Fruit fly (Drosophila melanogaster) whole organism, embryonic: ENCODE measurements around the gene CG9717.
A peak's percentile ranks its signal among the peaks of the same experiment; 100 is the strongest.

ENCODE experiments used
- Atf-2 ChIP-seq: fragments of 200-800 bp; sonication (Bioruptor generic); optimal IDR thresholded peaks from 2 replicates; lab custom pipeline; 2016; ENCODE audit warnings: missing biosample characterization, missing genetic modification characterization
- CG10565 ChIP-seq: fragments of 200-800 bp; sonication (Bioruptor generic); optimal IDR thresholded peaks from 3 replicates; lab custom pipeline; 2016; ENCODE audit warnings: missing biosample characterization, mild to moderate bottlenecking, missing genetic modification characterization
- CG13624 ChIP-seq: fragments of 200-800 bp; sonication (Bioruptor generic); optimal IDR thresholded peaks from 2 replicates; lab custom pipeline; 2016; ENCODE audit warnings: missing biosample characterization, missing genetic modification characterization
- CG1529 ChIP-seq: fragments of 200-800 bp; sonication (Bioruptor generic); optimal IDR thresholded peaks from 3 replicates; lab custom pipeline; 2018; ENCODE audit warnings: missing biosample characterization, missing genetic modification characterization
- CG1603 ChIP-seq: fragments of 200-800 bp; sonication (Bioruptor generic); optimal IDR thresholded peaks from 2 replicates; lab custom pipeline; 2019; ENCODE audit warnings: missing biosample characterization, mild to moderate bottlenecking, missing genetic modification characterization, moderate library complexity
- CG17186 ChIP-seq: fragments of 200-800 bp; sonication (Bioruptor generic); optimal IDR thresholded peaks from 3 replicates; lab custom pipeline; 2017; ENCODE audit warnings: missing biosample characterization, missing genetic modification reagents, missing genetic modification characterization
- CG17359 ChIP-seq: fragments of 200-800 bp; sonication (Bioruptor generic); optimal IDR thresholded peaks from 3 replicates; lab custom pipeline; 2018; ENCODE audit warnings: missing biosample characterization, mild to moderate bottlenecking, missing genetic modification characterization, moderate library complexity
- CG18262 ChIP-seq: fragments of 200-800 bp; optimal IDR thresholded peaks from 3 replicates; lab custom pipeline; 2019; ENCODE audit warnings: missing biosample characterization, mild to moderate bottlenecking, missing genetic modification characterization, moderate library complexity
- CG2712 ChIP-seq: fragments of 200-800 bp; optimal IDR thresholded peaks from 3 replicates; lab custom pipeline; 2019; ENCODE audit warnings: missing biosample characterization, mild to moderate bottlenecking, missing genetic modification characterization, moderate library complexity
- CG2889 ChIP-seq: fragments of 200-800 bp; sonication (Bioruptor generic); IDR thresholded peaks from 3 replicates; pipeline ENCODE4 v1.3.6; 2022; ENCODE audit warnings: missing biosample characterization, missing genetic modification characterization
- CG32767 ChIP-seq: fragments of 200-800 bp; sonication (Bioruptor generic); IDR thresholded peaks from 2 replicates; pipeline ENCODE4 v1.3.6; 2022; ENCODE audit warnings: missing biosample characterization, missing genetic modification characterization
- CG3847 ChIP-seq: fragments of 200-800 bp; sonication (Bioruptor generic); IDR thresholded peaks from 2 replicates; pipeline ENCODE4 v1.3.6; 2022; ENCODE audit warnings: missing biosample characterization, missing genetic modification characterization
- CG3995 ChIP-seq: fragments of 200-800 bp; sonication (Bioruptor generic); optimal IDR thresholded peaks from 3 replicates; lab custom pipeline; 2016; ENCODE audit warnings: missing biosample characterization, missing genetic modification characterization
- CG6175 ChIP-seq: fragments of 200-800 bp; sonication (Bioruptor generic); IDR thresholded peaks from 3 replicates; pipeline ENCODE4 v1.3.6; 2022; ENCODE audit warnings: missing biosample characterization, missing genetic modification characterization
- CG6254 ChIP-seq: fragments of 200-800 bp; sonication (Bioruptor generic); optimal IDR thresholded peaks from 3 replicates; lab custom pipeline; 2017; ENCODE audit warnings: mild to moderate bottlenecking, missing biosample characterization, missing genetic modification reagents, missing genetic modification characterization
- CG7839 ChIP-seq: fragments of 200-800 bp; sonication (Bioruptor generic); optimal IDR thresholded peaks from 3 replicates; lab custom pipeline; 2018; ENCODE audit warnings: missing biosample characterization, mild to moderate bottlenecking, missing genetic modification characterization, moderate library complexity
- CG8290 ChIP-seq, 3 experiments: fragments of 200-800 bp; sonication (Bioruptor generic); optimal IDR thresholded peaks; 2 replicates each; lab custom pipeline; 2016 to 2019; ENCODE audit warnings: missing biosample characterization in 3 of 3, missing genetic modification characterization in 3 of 3, mild to moderate bottlenecking in 2 of 3, moderate library complexity in 1 of 3
- CG8765 ChIP-seq: fragments of 200-800 bp; sonication (Bioruptor generic); IDR thresholded peaks from 2 replicates; pipeline ENCODE4 v1.3.6; 2022; ENCODE audit warnings: missing biosample characterization, missing genetic modification characterization
- CG9932 ChIP-seq: fragments of 200-800 bp; sonication (Bioruptor generic); IDR thresholded peaks from 2 replicates; pipeline ENCODE4 v1.3.6; 2022; ENCODE audit warnings: missing biosample characterization, missing genetic modification characterization
- Dad ChIP-seq: fragments of 200-800 bp; sonication (Bioruptor generic); optimal IDR thresholded peaks from 3 replicates; lab custom pipeline; 2016; ENCODE audit warnings: missing biosample characterization, missing genetic modification characterization
- HHEX ChIP-seq: fragments of 200-800 bp; sonication (Bioruptor generic); optimal IDR thresholded peaks from 3 replicates; lab custom pipeline; 2017; ENCODE audit warnings: missing biosample characterization, mild to moderate bottlenecking, missing genetic modification characterization, missing genetic modification reagents
- Hand ChIP-seq: fragments of 200-800 bp; sonication (Bioruptor generic); optimal IDR thresholded peaks from 2 replicates; lab custom pipeline; 2017; ENCODE audit warnings: mild to moderate bottlenecking, missing biosample characterization, missing genetic modification reagents, missing genetic modification characterization
- Hmr ChIP-seq: fragments of 200-800 bp; sonication (Bioruptor generic); optimal IDR thresholded peaks from 3 replicates; lab custom pipeline; 2017; ENCODE audit warnings: mild to moderate bottlenecking, missing biosample characterization, missing genetic modification reagents, missing genetic modification characterization
- Scr ChIP-seq: fragments of 200-800 bp; sonication (Bioruptor generic); IDR thresholded peaks from 2 replicates; pipeline ENCODE4 v1.3.6; 2022; ENCODE audit warnings: missing biosample characterization, missing genetic modification characterization; ENCODE audit not compliant: partially characterized antibody
- Side ChIP-seq: fragments of 200-800 bp; sonication (Bioruptor generic); optimal IDR thresholded peaks from 2 replicates; lab custom pipeline; 2016; ENCODE audit warnings: missing biosample characterization, missing genetic modification characterization
- Ssrp ChIP-seq: fragments of 200-800 bp; sonication (Bioruptor generic); optimal IDR thresholded peaks from 2 replicates; lab custom pipeline; 2018; ENCODE audit warnings: missing biosample characterization, mild to moderate bottlenecking, missing genetic modification characterization, moderate library complexity
- Taf1 ChIP-seq: fragments of 200-800 bp; sonication (Bioruptor generic); IDR thresholded peaks from 2 replicates; pipeline ENCODE4 v1.3.6; 2022; ENCODE audit warnings: missing biosample characterization, missing genetic modification characterization
- ap ChIP-seq: fragments of 200-800 bp; sonication (Bioruptor generic); IDR thresholded peaks from 2 replicates; pipeline ENCODE4 v1.3.6; 2022; ENCODE audit warnings: missing biosample characterization, missing genetic modification characterization
- ash1 ChIP-seq: fragments of 200-800 bp; sonication (Bioruptor generic); optimal IDR thresholded peaks from 2 replicates; lab custom pipeline; 2018; ENCODE audit warnings: missing biosample characterization, mild to moderate bottlenecking, missing genetic modification characterization
- bigmax ChIP-seq: fragments of 200-800 bp; sonication (Bioruptor generic); optimal IDR thresholded peaks from 2 replicates; lab custom pipeline; 2018; ENCODE audit warnings: missing biosample characterization, mild to moderate bottlenecking, missing genetic modification characterization
- caup ChIP-seq: fragments of 200-800 bp; sonication (Bioruptor generic); optimal IDR thresholded peaks from 3 replicates; lab custom pipeline; 2017; ENCODE audit warnings: missing biosample characterization, mild to moderate bottlenecking, missing genetic modification characterization, moderate library complexity; ENCODE audit not compliant: severe bottlenecking
- chinmo ChIP-seq: fragments of 200-800 bp; sonication (Bioruptor generic); IDR thresholded peaks from 4 replicates; pipeline ENCODE4 v1.3.6; 2022; ENCODE audit warnings: missing biosample characterization, missing genetic modification characterization; ENCODE audit not compliant: partially characterized antibody
- corto ChIP-seq: fragments of 200-800 bp; sonication (Bioruptor generic); optimal IDR thresholded peaks from 2 replicates; lab custom pipeline; 2016; ENCODE audit warnings: missing biosample characterization, mild to moderate bottlenecking, missing genetic modification characterization, moderate library complexity
- dimm ChIP-seq: fragments of 200-800 bp; sonication (Bioruptor generic); IDR thresholded peaks from 2 replicates; pipeline ENCODE4 v1.3.6; 2022; ENCODE audit warnings: missing biosample characterization, missing genetic modification characterization
- dysf ChIP-seq: fragments of 200-800 bp; sonication (Bioruptor generic); IDR thresholded peaks from 3 replicates; pipeline ENCODE4 v1.3.6; 2022; ENCODE audit warnings: missing biosample characterization, missing genetic modification characterization
- gfzf ChIP-seq: fragments of 200-800 bp; sonication (Bioruptor generic); optimal IDR thresholded peaks from 2 replicates; lab custom pipeline; 2016; ENCODE audit warnings: missing biosample characterization, mild to moderate bottlenecking, missing genetic modification characterization, moderate library complexity
- grau ChIP-seq: fragments of 200-800 bp; optimal IDR thresholded peaks from 3 replicates; lab custom pipeline; 2019; ENCODE audit warnings: missing biosample characterization, mild to moderate bottlenecking, missing genetic modification characterization, moderate library complexity
- ham ChIP-seq: fragments of 200-800 bp; sonication (Bioruptor generic); IDR thresholded peaks from 2 replicates; pipeline ENCODE4 v1.3.6; 2022; ENCODE audit warnings: missing biosample characterization, missing genetic modification characterization
- lmd ChIP-seq: fragments of 200-800 bp; sonication (Bioruptor generic); IDR thresholded peaks from 2 replicates; pipeline ENCODE4 v1.3.6; 2022; ENCODE audit warnings: missing biosample characterization, missing genetic modification characterization
- otp ChIP-seq: fragments of 200-800 bp; sonication (Bioruptor generic); IDR thresholded peaks from 3 replicates; pipeline ENCODE4, ENCODE4 v1.3.6; 2022; ENCODE audit warnings: missing biosample characterization, missing genetic modification characterization
- pan ChIP-seq, 4 experiments: fragments of >200 bp in 3 of 4; fragments of 200-800 bp in 1 of 4; sonication (Bioruptor generic) in 1 of 4; optimal IDR thresholded peaks in 3 of 4; IDR thresholded peaks in 1 of 4; 2 replicates each; pipeline versions ENCODE4 v1.3.6 to Lab custom; 2017 to 2022; ENCODE audit warnings: missing biosample characterization in 2 of 4, missing genetic modification characterization in 2 of 4, mixed read lengths in 1 of 4
- pnt ChIP-seq: fragments of 200-800 bp; sonication (Bioruptor generic); optimal IDR thresholded peaks from 3 replicates; lab custom pipeline; 2016; ENCODE audit warnings: missing biosample characterization, missing genetic modification characterization
- pzg ChIP-seq: fragments of 200-800 bp; sonication (Bioruptor generic); optimal IDR thresholded peaks from 3 replicates; lab custom pipeline; 2018; ENCODE audit warnings: missing biosample characterization, mild to moderate bottlenecking, missing genetic modification characterization, moderate library complexity
- sens ChIP-seq: fragments of 200-800 bp; sonication (Bioruptor generic); peaks from one replicate; lab custom pipeline; 2016; ENCODE audit warnings: missing biosample characterization, missing genetic modification characterization
- slou ChIP-seq: fragments of 200-800 bp; sonication (Bioruptor generic); optimal IDR thresholded peaks from 3 replicates; lab custom pipeline; 2016; ENCODE audit warnings: missing biosample characterization, missing genetic modification characterization
- sob ChIP-seq: fragments of 200-800 bp; sonication (Bioruptor generic); IDR thresholded peaks from 2 replicates; pipeline ENCODE4 v1.3.6; 2022; ENCODE audit warnings: missing biosample characterization, missing genetic modification characterization
- ssp ChIP-seq: fragments of 200-800 bp; sonication (Bioruptor generic); IDR thresholded peaks from 2 replicates; pipeline ENCODE4 v1.3.6; 2022; ENCODE audit warnings: missing biosample characterization, missing genetic modification characterization
- vfl ChIP-seq: fragments of 200-800 bp; sonication (Bioruptor generic); optimal IDR thresholded peaks from 2 replicates; lab custom pipeline; 2016; ENCODE audit warnings: missing biosample characterization, missing genetic modification characterization
- vnd ChIP-seq: fragments of 200-800 bp; sonication (Bioruptor generic); IDR thresholded peaks from 3 replicates; pipeline ENCODE4 v1.3.6; 2022; ENCODE audit warnings: missing biosample characterization, missing genetic modification characterization; ENCODE audit not compliant: partially characterized antibody
- yki ChIP-seq: fragments of >200 bp; optimal IDR thresholded peaks from 3 replicates; lab custom pipeline; 2018

The CG9717 gene

DNA sequence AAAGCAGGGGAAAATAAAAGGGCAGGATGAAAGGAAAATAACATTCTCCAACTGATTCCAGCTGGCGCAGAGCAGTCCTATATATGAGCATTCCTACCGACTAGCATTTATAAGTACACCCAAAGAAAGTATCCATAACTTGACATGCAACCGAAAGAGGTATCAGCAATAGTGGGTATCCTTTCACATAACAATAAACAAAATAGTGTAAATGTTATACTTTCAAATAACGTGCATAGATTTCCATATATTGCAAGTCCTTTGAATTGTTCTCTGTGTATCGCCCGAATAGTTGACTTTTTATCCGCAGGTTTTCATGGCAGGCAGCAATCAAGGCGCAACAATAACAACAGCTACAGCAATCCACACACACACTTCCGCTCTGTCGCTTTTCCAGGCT is 37.1 kb downstream of the CG9717 start (continued):
- TF ChIP-seq caup (GFP tag; lab: Kevin White, UChicago) (peak; percentile 24), CG1529 (no peak), Hand (GFP tag; lab: Kevin White, UChicago) (peak; percentile 27), CG9932 (GFP tag; lab: Robert Waterston, UW) (peak; percentile 27), CG3847 (GFP tag; lab: Robert Waterston, UW) (0 out of 2 replicates have a peak, but pooled peaks have one; percentile 20), CG8290 (GFP tag; optimal IDR thresholded peaks at IDR 0.05; lab: Kevin White, UChicago) (no peak), CG8290 (tag; optimal IDR thresholded peaks at IDR 0.05; lab: Kevin White, UChicago) (peak in 1 of 2 experiments; percentile 54), yki (lab: Kevin White, UChicago) (no peak), CG8765 (GFP tag; lab: Robert Waterston, UW) (no peak), CG13624 (GFP tag; lab: Kevin White, UChicago) (peak; percentile 10), Atf-2 (GFP tag; lab: Kevin White, UChicago) (no peak), Dad (GFP tag; lab: Kevin White, UChicago) (no peak), ssp (GFP tag; lab: Robert Waterston, UW) (no peak), pnt (GFP tag; lab: Kevin White, UChicago) (no peak), slou (GFP tag; lab: Kevin White, UChicago) (no peak), CG17186 (GFP tag; lab: Kevin White, UChicago) (no peak), sob (peak; percentile 34; the same call in 1 of the 2 replicates), CG32767 (GFP tag; lab: Robert Waterston, UW) (no peak), ham (GFP tag; lab: Robert Waterston, UW) (no peak), CG2889 (GFP tag; lab: Robert Waterston, UW) (no peak), chinmo (GFP tag; lab: Robert Waterston, UW) (no peak), bigmax (GFP tag; lab: Kevin White, UChicago) (no peak), Taf1 (GFP tag; lab: Robert Waterston, UW) (0 out of 2 replicates have a peak, but pooled peaks have one; percentile 15), vnd (GFP tag; lab: Robert Waterston, UW) (no peak), vfl (no peak), CG7839 (tag; lab: Kevin White, UChicago) (peak; percentile 35), sens (GFP tag; lab: Kevin White, UChicago) (no peak), dimm (no peak), CG3995 (GFP tag; lab: Kevin White, UChicago) (no peak), CG2712 (tag; lab: Kevin White, UChicago) (no peak), gfzf (GFP tag; lab: Kevin White, UChicago) (no peak), dysf (peak; percentile 47; the same call in 1 of the 3 replicates), CG18262 (tag; lab: Kevin White, UChicago) (no peak), pan (optimal IDR thresholded peaks at IDR 0.05; lab: Kevin White, UChicago) (no peak), pan (GFP tag; optimal IDR thresholded peaks at IDR 0.05 in 1 of 2, IDR thresholded peaks at IDR 0.05 in 1 of 2) (peak in 1 of 2 experiments; percentile 38), Scr (GFP tag; lab: Robert Waterston, UW) (no peak), ap (GFP tag; lab: Robert Waterston, UW) (0 out of 2 replicates have a peak, but pooled peaks have one; percentile 22), CG6175 (GFP tag; lab: Robert Waterston, UW) (no peak), Ssrp (no peak), Hmr (GFP tag; lab: Kevin White, UChicago) (peak; percentile 62), lmd (0 out of 2 replicates have a peak, but pooled peaks have one; percentile 28), CG6254 (GFP tag; lab: Kevin White, UChicago) (no peak), CG1603 (tag; lab: Kevin White, UChicago) (peak; percentile 25), HHEX (peak; percentile 5), Side (no peak), grau (tag; lab: Kevin White, UChicago) (peak; percentile 30), pzg (GFP tag; lab: Kevin White, UChicago) (no peak), otp (GFP tag; lab: Robert Waterston, UW) (no peak), CG17359 (peak; percentile 21), corto (GFP tag; lab: Kevin White, UChicago) (no peak), CG10565 (GFP tag; lab: Kevin White, UChicago) (no peak), ash1 (GFP tag; lab: Kevin White, UChicago) (no peak)
